Worm (Caenorhabditis elegans) whole organism, late embryonic: ENCODE data around the gene fbxb-111.

Source experiments
- C08G9.2 ChIP-seq: sonication (generic microtip); optimal IDR thresholded peaks from 2 replicates; lab custom pipeline; 2016; ENCODE audit warnings: mild to moderate bottlenecking, missing genetic modification characterization, moderate library complexity, missing compliant biosample characterization
- C38D4.7 ChIP-seq: fragments of 200-800 bp; sonication (Bioruptor generic); optimal IDR thresholded peaks from 2 replicates; lab custom pipeline; 2018; ENCODE audit warnings: mild to moderate bottlenecking, missing genetic modification characterization, moderate library complexity, missing compliant biosample characterization
- K02D7.2 ChIP-seq: sonication (generic microtip); optimal IDR thresholded peaks from 2 replicates; lab custom pipeline; 2017; ENCODE audit warnings: mild to moderate bottlenecking, missing genetic modification characterization, missing compliant biosample characterization
- K09A11.1 ChIP-seq: sonication (generic microtip); optimal IDR thresholded peaks from 2 replicates; lab custom pipeline; 2017; ENCODE audit warnings: antibody characterized with exemption, mild to moderate bottlenecking, missing genetic modification characterization, missing compliant biosample characterization; ENCODE audit not compliant: insufficient read depth
- ahr-1 ChIP-seq: sonication (generic microtip); optimal IDR thresholded peaks from 2 replicates; lab custom pipeline; 2016; ENCODE audit warnings: missing genetic modification characterization, missing compliant biosample characterization
- ceh-19 ChIP-seq: fragments of 200-800 bp; sonication (Bioruptor generic); optimal IDR thresholded peaks from 2 replicates; lab custom pipeline; 2018; ENCODE audit warnings: mild to moderate bottlenecking, missing genetic modification characterization, missing compliant biosample characterization
- ceh-22 ChIP-seq: sonication (generic microtip); optimal IDR thresholded peaks from 2 replicates; lab custom pipeline; 2017; ENCODE audit warnings: missing biosample characterization, missing genetic modification characterization
- ceh-24 ChIP-seq: sonication (generic microtip); optimal IDR thresholded peaks from 2 replicates; lab custom pipeline; 2016; ENCODE audit warnings: mild to moderate bottlenecking, missing genetic modification characterization, missing compliant biosample characterization
- ceh-30 ChIP-seq: fragments of 150-350 bp; optimal IDR thresholded peaks from 2 replicates; lab custom pipeline; 2014; ENCODE audit warnings: missing biosample characterization, missing genetic modification characterization
- ceh-45 ChIP-seq: fragments of 200-800 bp; sonication (Bioruptor generic); IDR thresholded peaks from 2 replicates; pipeline ENCODE4 v1.3.6; 2022; ENCODE audit warnings: missing genetic modification reagents, missing genetic modification characterization, missing compliant biosample characterization
- ceh-48 ChIP-seq: sonication (generic microtip); optimal IDR thresholded peaks from 2 replicates; lab custom pipeline; 2016; ENCODE audit warnings: missing genetic modification characterization, inconsistent platforms, missing compliant biosample characterization
- ceh-9 ChIP-seq: sonication (generic microtip); optimal IDR thresholded peaks from 2 replicates; lab custom pipeline; 2016; ENCODE audit warnings: mild to moderate bottlenecking, missing genetic modification characterization, inconsistent platforms, missing compliant biosample characterization
- che-1 ChIP-seq: sonication (generic microtip); optimal IDR thresholded peaks from 2 replicates; lab custom pipeline; 2016; ENCODE audit warnings: mild to moderate bottlenecking, missing genetic modification characterization, missing compliant biosample characterization
- dmd-4 ChIP-seq: sonication (generic microtip); optimal IDR thresholded peaks from 2 replicates; lab custom pipeline; 2016; ENCODE audit warnings: borderline replicate concordance, missing genetic modification characterization, missing compliant biosample characterization
- elt-4 ChIP-seq: sonication (generic microtip); optimal IDR thresholded peaks from 2 replicates; lab custom pipeline; 2016; ENCODE audit warnings: missing genetic modification characterization, missing compliant biosample characterization
- ets-4 ChIP-seq: sonication (generic microtip); optimal IDR thresholded peaks from 2 replicates; lab custom pipeline; 2016; ENCODE audit warnings: missing genetic modification characterization, missing compliant biosample characterization
- eyg-1 ChIP-seq: sonication (generic microtip); optimal IDR thresholded peaks from 2 replicates; lab custom pipeline; 2016; ENCODE audit warnings: missing genotype, missing genetic modification characterization, missing compliant biosample characterization
- fax-1 ChIP-seq: sonication (generic microtip); optimal IDR thresholded peaks from 2 replicates; lab custom pipeline; 2016; ENCODE audit warnings: missing genotype, missing genetic modification characterization, missing compliant biosample characterization
- fkh-6 ChIP-seq: sonication (generic microtip); optimal IDR thresholded peaks from 2 replicates; lab custom pipeline; 2016; ENCODE audit warnings: missing genetic modification characterization, missing compliant biosample characterization
- gmeb-2 ChIP-seq: sonication (generic microtip); optimal IDR thresholded peaks from 2 replicates; lab custom pipeline; 2016; ENCODE audit warnings: missing genetic modification characterization, inconsistent platforms, missing compliant biosample characterization
- hlh-15 ChIP-seq: sonication (generic microtip); optimal IDR thresholded peaks from 2 replicates; lab custom pipeline; 2016; ENCODE audit warnings: missing genetic modification characterization, missing compliant biosample characterization
- hlh-6 ChIP-seq: sonication (generic microtip); optimal IDR thresholded peaks from 2 replicates; lab custom pipeline; 2016; ENCODE audit warnings: missing genotype, missing genetic modification characterization, missing compliant biosample characterization
- hlh-8 ChIP-seq: sonication (generic microtip); optimal IDR thresholded peaks from 2 replicates; lab custom pipeline; 2016; ENCODE audit warnings: missing genotype, missing genetic modification characterization, missing compliant biosample characterization
- lim-6 ChIP-seq: sonication (generic microtip); optimal IDR thresholded peaks from 2 replicates; lab custom pipeline; 2016; ENCODE audit warnings: missing genetic modification characterization, missing compliant biosample characterization
- madf-2 ChIP-seq: sonication (generic microtip); optimal IDR thresholded peaks from 2 replicates; lab custom pipeline; 2017; ENCODE audit warnings: missing genetic modification characterization, missing compliant biosample characterization
- mec-3 ChIP-seq: sonication (generic microtip); optimal IDR thresholded peaks from 2 replicates; lab custom pipeline; 2016; ENCODE audit warnings: borderline replicate concordance, missing genetic modification characterization, missing compliant biosample characterization
- nhr-232 ChIP-seq: sonication (generic microtip); optimal IDR thresholded peaks from 2 replicates; lab custom pipeline; 2016; ENCODE audit warnings: missing genetic modification characterization, missing compliant biosample characterization
- pag-3 ChIP-seq: sonication (generic microtip); optimal IDR thresholded peaks from 2 replicates; lab custom pipeline; 2016; ENCODE audit warnings: missing compliant biosample characterization, missing genetic modification characterization, borderline replicate concordance
- pax-1 ChIP-seq: fragments of 150-350 bp; optimal IDR thresholded peaks from 2 replicates; lab custom pipeline; 2014; ENCODE audit warnings: missing biosample characterization, missing genetic modification characterization
- pqm-1 ChIP-seq: sonication (generic microtip); optimal IDR thresholded peaks from 2 replicates; lab custom pipeline; 2016; ENCODE audit warnings: missing genetic modification characterization, missing compliant biosample characterization
- ref-2 ChIP-seq: sonication (generic microtip); optimal IDR thresholded peaks from 2 replicates; lab custom pipeline; 2016; ENCODE audit warnings: missing genetic modification characterization, missing compliant biosample characterization
- rnt-1 ChIP-seq: sonication (generic microtip); optimal IDR thresholded peaks from 2 replicates; lab custom pipeline; 2016; ENCODE audit warnings: missing genetic modification characterization, missing compliant biosample characterization
- sox-2 ChIP-seq: fragments of 200-800 bp; sonication (Bioruptor generic); IDR thresholded peaks from 2 replicates; pipeline ENCODE4 v1.3.6; 2022; ENCODE audit warnings: missing genetic modification reagents, missing genetic modification characterization, missing compliant biosample characterization
- tbx-2 ChIP-seq: sonication (generic microtip); optimal IDR thresholded peaks from 2 replicates; lab custom pipeline; 2016; ENCODE audit warnings: missing genetic modification characterization, missing compliant biosample characterization
- tbx-7 ChIP-seq: sonication (generic microtip); optimal IDR thresholded peaks from 2 replicates; lab custom pipeline; 2016; ENCODE audit warnings: missing genotype, missing genetic modification characterization, missing compliant biosample characterization
- ttx-3 ChIP-seq: sonication (generic microtip); optimal IDR thresholded peaks from 2 replicates; lab custom pipeline; 2016; ENCODE audit warnings: missing genetic modification reagents, missing genetic modification characterization, missing compliant biosample characterization
- zip-5 ChIP-seq: sonication (generic microtip); optimal IDR thresholded peaks from 2 replicates; lab custom pipeline; 2016; ENCODE audit warnings: missing genetic modification characterization, missing compliant biosample characterization

Gene fbxb-111

ce11 chrII:2742251-2742650, 32.6 kb downstream of the fbxb-111 start, which contains the start of gene T05A8.7:
Gene T05A8.7, minus strand, starts transcription at chrII:2742351.
- TF ChIP-seq tbx-7 (tag; lab: Kevin White, UChicago) = no peak
- TF ChIP-seq ets-4 (tag; lab: Kevin White, UChicago) = no peak
- TF ChIP-seq zip-5 = no peak

DNA sequence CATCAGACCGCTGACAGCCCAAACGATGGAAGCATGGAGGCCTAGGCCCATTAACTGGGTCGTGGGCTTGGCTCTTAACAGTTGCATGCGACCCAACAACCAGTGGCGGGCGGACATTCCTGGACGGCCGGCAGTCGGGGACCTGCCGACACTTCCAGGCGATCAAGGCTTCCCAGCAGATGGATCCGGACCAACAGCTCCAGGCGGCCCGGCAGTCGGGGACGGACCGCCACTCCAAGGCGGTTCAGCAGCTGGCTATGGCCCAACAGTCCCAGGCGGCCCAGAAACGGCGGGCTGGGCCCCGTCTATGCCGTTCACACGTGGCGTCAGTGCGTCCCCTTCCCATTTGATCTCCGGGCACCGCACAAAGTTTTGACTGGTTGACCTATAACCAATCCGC, 33.4 kb downstream of the fbxb-111 start:
- TF ChIP-seq ceh-19 (GFP tag; lab: Kevin White, UChicago) = no peak
- no peak for TF ChIP-seq K02D7.2 (tag; lab: Kevin White, UChicago)
- no peak for TF ChIP-seq fkh-6
- no peak for TF ChIP-seq dmd-4 (tag; lab: Kevin White, UChicago)
- no peak for TF ChIP-seq K09A11.1 (tag; lab: Kevin White, UChicago)
- TF ChIP-seq elt-4 = no peak
- no peak for TF ChIP-seq tbx-2 (tag; lab: Kevin White, UChicago)
- no peak for TF ChIP-seq pqm-1 (tag; lab: Kevin White, UChicago)
- no peak for TF ChIP-seq rnt-1
- TF ChIP-seq, all 69 proteins: peak for 0

DNA sequence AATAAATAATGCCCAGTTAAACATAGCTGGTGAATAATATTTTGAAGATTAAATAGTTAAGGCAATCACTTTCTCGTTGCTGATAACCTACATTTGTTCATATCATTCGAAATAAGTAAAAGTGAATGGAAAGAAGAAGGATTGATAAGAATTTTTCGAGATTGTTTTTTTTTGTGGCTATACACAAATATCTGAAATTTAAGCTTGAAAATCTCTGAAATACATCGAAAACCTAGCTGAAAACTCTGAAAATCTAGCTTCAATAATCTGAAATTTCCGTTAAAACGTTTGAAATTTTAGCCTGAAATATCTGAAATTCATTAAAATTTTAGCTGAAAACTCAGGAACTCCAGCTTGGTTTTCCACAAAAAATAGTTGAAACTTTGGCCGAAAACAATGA, 35.2 kb downstream of the fbxb-111 start, which contains the start of gene T05A8.6:
TSS of gene T05A8.6 (minus strand) at position 101 of the 400 bp plus-strand sequence.
- TF ChIP-seq lim-6 (tag; lab: Kevin White, UChicago) (no peak), zip-5 (no peak), hlh-8 (tag; lab: Kevin White, UChicago) (no peak), ttx-3 (no peak), rnt-1 (no peak), che-1 (no peak), ceh-48 (tag; lab: Kevin White, UChicago) (no peak), madf-2 (tag; lab: Kevin White, UChicago) (no peak), elt-4 (no peak), ceh-19 (GFP tag; lab: Kevin White, UChicago) (no peak), dmd-4 (tag; lab: Kevin White, UChicago) (no peak), ceh-45 (no peak), pax-1 (no peak), eyg-1 (no peak), ceh-30 (tag; lab: Kevin White, UChicago) (no peak)
- TF ChIP-seq, all 69 proteins: peak for 0

ce11 chrII:2736938-2737337, 37.9 kb downstream of the fbxb-111 start:
- TF ChIP-seq ceh-9 (tag; lab: Kevin White, UChicago) (no peak), pqm-1 (tag; lab: Kevin White, UChicago) (no peak), C38D4.7 (GFP tag; lab: Kevin White, UChicago) (no peak), nhr-232 (tag; lab: Kevin White, UChicago) (no peak), pag-3 (tag; lab: Kevin White, UChicago) (no peak), K09A11.1 (tag; lab: Kevin White, UChicago) (no peak), ceh-24 (no peak), gmeb-2 (tag; lab: Kevin White, UChicago) (no peak), fax-1 (no peak), hlh-6 (tag; lab: Kevin White, UChicago) (peak; percentile 37), dmd-4 (tag; lab: Kevin White, UChicago) (peak; percentile 9), hlh-8 (tag; lab: Kevin White, UChicago) (no peak), lim-6 (tag; lab: Kevin White, UChicago) (no peak), hlh-15 (tag; lab: Kevin White, UChicago) (no peak), ets-4 (tag; lab: Kevin White, UChicago) (no peak), mec-3 (tag; lab: Kevin White, UChicago) (no peak), ref-2 (tag; lab: Kevin White, UChicago) (peak; percentile 4), ceh-22 (tag; lab: Kevin White, UChicago) (no peak), zip-5 (no peak), che-1 (no peak), C08G9.2 (no peak), ahr-1 (no peak), ttx-3 (no peak), madf-2 (tag; lab: Kevin White, UChicago) (no peak), rnt-1 (no peak), sox-2 (GFP tag; lab: Robert Waterston, UW) (no peak)
